Fruit fly (Drosophila melanogaster): ENCODE results near the gene CG11755.

The CG11755 gene

DNA sequence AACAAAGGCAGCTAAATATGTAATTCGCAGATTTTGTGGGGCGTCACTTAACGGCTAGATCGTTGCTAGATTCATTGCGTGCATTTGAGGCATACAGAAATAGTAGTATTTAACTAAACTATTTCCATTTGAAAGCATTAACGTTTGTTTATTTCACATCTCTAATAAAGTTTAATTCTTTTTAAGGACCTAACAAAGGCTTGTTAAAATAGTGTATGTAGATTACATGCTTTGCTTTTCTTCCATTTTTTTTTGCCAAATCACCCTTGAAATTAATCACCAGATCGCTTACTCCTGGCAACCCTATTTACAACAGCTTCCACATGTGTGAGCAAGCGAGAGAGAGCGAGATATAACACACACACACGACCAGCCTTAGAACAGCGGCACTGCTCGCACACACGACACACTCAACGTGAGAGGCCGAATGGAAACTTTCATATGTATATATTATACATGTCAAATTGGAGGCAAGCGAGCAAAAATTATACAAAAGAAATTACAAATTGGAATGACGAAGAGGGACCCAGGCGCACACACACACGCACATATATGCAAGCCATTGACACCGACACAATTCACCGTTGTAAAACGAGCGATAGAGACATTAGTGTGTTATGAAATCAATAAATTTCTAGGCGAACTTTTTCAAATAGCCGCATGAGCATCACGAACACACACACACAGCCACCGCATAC, 17.4 kb upstream of the CG11755 start (continued):
- peak; percentile 9 for TF ChIP-seq CG4617 (GFP tag; optimal IDR thresholded peaks at IDR 0.05; ENCODE audit: borderline replicate concordance)
- TF ChIP-seq sens-2 (GFP tag; IDR thresholded peaks at IDR 0.05): 0 out of 2 replicates have a peak, but pooled peaks have one; percentile 16
- no peak for TF ChIP-seq da (GFP tag; optimal IDR thresholded peaks at IDR 0.05)
- TF ChIP-seq ara (GFP tag; IDR thresholded peaks at IDR 0.05): no peak
- no peak for TF ChIP-seq hth (optimal IDR thresholded peaks at IDR 0.05)
- peak; percentile 71 for TF ChIP-seq CG13894 (tag; optimal IDR thresholded peaks at IDR 0.05)
- no peak for TF ChIP-seq CG2889 (GFP tag; IDR thresholded peaks at IDR 0.05)
- TF ChIP-seq CG32532 (GFP tag; IDR thresholded peaks at IDR 0.05): peak; percentile 71
- TF ChIP-seq Bdp1 (GFP tag; optimal IDR thresholded peaks at IDR 0.05): no peak
- TF ChIP-seq ems (GFP tag; optimal IDR thresholded peaks at IDR 0.05): peak; percentile 29
- TF ChIP-seq CG2116 (GFP tag; optimal IDR thresholded peaks at IDR 0.05): no peak
- TF ChIP-seq CG8089 (GFP tag; optimal IDR thresholded peaks at IDR 0.05): peak; percentile 30
- no peak for TF ChIP-seq eyg (GFP tag; optimal IDR thresholded peaks at IDR 0.05)
- TF ChIP-seq psq (GFP tag; optimal IDR thresholded peaks at IDR 0.05): no peak
- peak; percentile 69 for TF ChIP-seq lilli (GFP tag; optimal IDR thresholded peaks at IDR 0.05)
- peak; percentile 78 for TF ChIP-seq sqz (GFP tag; optimal IDR thresholded peaks at IDR 0.05)
- TF ChIP-seq ATbp (GFP tag; optimal IDR thresholded peaks at IDR 0.05): peak; percentile 47
- TF ChIP-seq Xbp1 (GFP tag; optimal IDR thresholded peaks at IDR 0.05): peak; percentile 56
- TF ChIP-seq CG13775 (GFP tag; optimal IDR thresholded peaks at IDR 0.05): peak; percentile 50
- no peak for TF ChIP-seq run (tag; optimal IDR thresholded peaks at IDR 0.05)
- peak; percentile 65 for TF ChIP-seq CG14441 (GFP tag; IDR thresholded peaks at IDR 0.05)
- TF ChIP-seq HLHmδ (GFP tag; optimal IDR thresholded peaks at IDR 0.05): no peak
- peak; percentile 78 for TF ChIP-seq CG12659 (GFP tag; optimal IDR thresholded peaks at IDR 0.05)
- TF ChIP-seq prd (optimal IDR thresholded peaks at IDR 0.05): no peak
- TF ChIP-seq prd (GFP tag; IDR thresholded peaks at IDR 0.05): peak; percentile 52; the same call in 2 of the 3 replicates
- no peak for TF ChIP-seq usp (GFP tag; optimal IDR thresholded peaks at IDR 0.05)
- peak; percentile 66 for TF ChIP-seq stc (GFP tag; IDR thresholded peaks at IDR 0.05)
- peak; percentile 62 for TF ChIP-seq PHDP (tag; optimal IDR thresholded peaks at IDR 0.05)
- peak; percentile 26 to 34 for TF ChIP-seq Trl (optimal IDR thresholded peaks at IDR 0.05)
- TF ChIP-seq Trl (GFP tag; optimal IDR thresholded peaks at IDR 0.05): peak; percentile 53
- TF ChIP-seq jigr1 (GFP tag; IDR thresholded peaks at IDR 0.05): no peak
- TF ChIP-seq fd3F (GFP tag; optimal IDR thresholded peaks at IDR 0.05): peak; percentile 60
- no peak for TF ChIP-seq nau (GFP tag; optimal IDR thresholded peaks at IDR 0.05)
- peak; percentile 31 for TF ChIP-seq CG33213 (GFP tag; optimal IDR thresholded peaks at IDR 0.05)
- TF ChIP-seq seq (GFP tag; IDR thresholded peaks at IDR 0.05): peak; percentile 58; the same call in 1 of the 2 replicates
- no peak for TF ChIP-seq CG10462 (GFP tag; optimal IDR thresholded peaks at IDR 0.05)
- TF ChIP-seq Sry-β (GFP tag; optimal IDR thresholded peaks at IDR 0.05): no peak
- peak; percentile 53 for TF ChIP-seq CG10147 (GFP tag; optimal IDR thresholded peaks at IDR 0.05)
- TF ChIP-seq Gug (GFP tag; IDR thresholded peaks at IDR 0.05): peak; percentile 50; the same call in 1 of the 4 replicates
- TF ChIP-seq gce (GFP tag; IDR thresholded peaks at IDR 0.05): peak; percentile 55; the same call in 1 of the 3 replicates
- TF ChIP-seq Doc3 (GFP tag; IDR thresholded peaks at IDR 0.05; ENCODE audit: partially characterized antibody): no peak
- TF ChIP-seq Hey (tag; optimal IDR thresholded peaks at IDR 0.05): no peak
- no peak for TF ChIP-seq mld (GFP tag; IDR thresholded peaks at IDR 0.05; ENCODE audit: partially characterized antibody)
- peak; percentile 20; the same call in 1 of the 3 replicates for TF ChIP-seq B-H1 (GFP tag; IDR thresholded peaks at IDR 0.05)
- TF ChIP-seq CG10267 (tag; optimal IDR thresholded peaks at IDR 0.05): peak; percentile 38
- TF ChIP-seq CG8281 (tag; optimal IDR thresholded peaks at IDR 0.05): no peak
- TF ChIP-seq CG10321 (GFP tag; IDR thresholded peaks at IDR 0.05): peak; percentile 85
- TF ChIP-seq H15 (GFP tag; IDR thresholded peaks at IDR 0.05): no peak
- no peak for TF ChIP-seq Chrac-16 (GFP tag; optimal IDR thresholded peaks at IDR 0.05)
- TF ChIP-seq CG10366 (GFP tag; IDR thresholded peaks at IDR 0.05): 0 out of 2 replicates have a peak, but pooled peaks have one; percentile 16
- peak; percentile 36; the same call in 1 of the 2 replicates for TF ChIP-seq CG31224 (GFP tag; IDR thresholded peaks at IDR 0.05)

All from whole organism, embryonic.